Comparison of ENCODE assay signal across 1 fruit fly cellular context in genomic region chr2L:10856328-10856942, dm6.
A peak's percentile ranks its signal among the peaks of the same experiment; 100 is the strongest.
TF ChIP-seq lines count a peak whose summit lies in the region.

Dnz1 (minus strand) TSS chr2L:10856644.

TF ChIP-seq in whole organism, embryonic, 481 proteins besides CTCF, POLR2A, EP300 and RAD21 (continued from another document and continues in another):
- TF ChIP-seq lilli (GFP tag; optimal IDR thresholded peaks at IDR 0.05; lab: Kevin White, UChicago) = peak; percentile 70
- TF ChIP-seq Rx (GFP tag; IDR thresholded peaks at IDR 0.05; lab: Robert Waterston, UW) = peak; percentile 45
- no peak for TF ChIP-seq cg (GFP tag; optimal IDR thresholded peaks at IDR 0.05; lab: Kevin White, UChicago)
- peak; percentile 37 for TF ChIP-seq NfI (GFP tag; optimal IDR thresholded peaks at IDR 0.05; lab: Kevin White, UChicago)
- no peak for TF ChIP-seq jing (GFP tag; optimal IDR thresholded peaks at IDR 0.05; lab: Kevin White, UChicago)
- peak; percentile 48 for TF ChIP-seq Fer3 (tag; optimal IDR thresholded peaks at IDR 0.05; lab: Kevin White, UChicago)
- TF ChIP-seq CG4617 (GFP tag; optimal IDR thresholded peaks at IDR 0.05; lab: Kevin White, UChicago; ENCODE audit: borderline replicate concordance) = peak; percentile 39
- peak; percentile 27; the same call in 2 of the 3 replicates for TF ChIP-seq Aef1 (GFP tag; IDR thresholded peaks at IDR 0.05; lab: Robert Waterston, UW)
- no peak for TF ChIP-seq CG12219 (GFP tag; optimal IDR thresholded peaks at IDR 0.05; lab: Kevin White, UChicago)
- peak; percentile 28 for TF ChIP-seq fu2 (GFP tag; optimal IDR thresholded peaks at IDR 0.05; lab: Kevin White, UChicago)
- no peak for TF ChIP-seq salm (tag; optimal IDR thresholded peaks at IDR 0.05; lab: Kevin White, UChicago)
- no peak for TF ChIP-seq da (GFP tag; optimal IDR thresholded peaks at IDR 0.05; lab: Kevin White, UChicago)
- TF ChIP-seq CG1602 (GFP tag; optimal IDR thresholded peaks at IDR 0.05; lab: Kevin White, UChicago) = peak; percentile 20
- no peak for TF ChIP-seq emc (GFP tag; optimal IDR thresholded peaks at IDR 0.05; lab: Kevin White, UChicago)
- no peak for TF ChIP-seq Stat92E (GFP tag; optimal IDR thresholded peaks at IDR 0.05; lab: Kevin White, UChicago)
- TF ChIP-seq Hmx (GFP tag; optimal IDR thresholded peaks at IDR 0.05; lab: Kevin White, UChicago) = no peak
- TF ChIP-seq CG17612 (GFP tag; IDR thresholded peaks at IDR 0.05; lab: Robert Waterston, UW) = no peak
- peak; percentile 52 for TF ChIP-seq Chrac-16 (GFP tag; optimal IDR thresholded peaks at IDR 0.05; lab: Kevin White, UChicago)
- peak; percentile 55 for TF ChIP-seq bcd (GFP tag; optimal IDR thresholded peaks at IDR 0.05; lab: Kevin White, UChicago)
- no peak for TF ChIP-seq CG15011 (GFP tag; optimal IDR thresholded peaks at IDR 0.05; lab: Kevin White, UChicago)
- TF ChIP-seq CG17328 (GFP tag; IDR thresholded peaks at IDR 0.05; lab: Robert Waterston, UW) = peak; percentile 60; the same call in 1 of the 2 replicates
- no peak for TF ChIP-seq ase (GFP tag; IDR thresholded peaks at IDR 0.05; lab: Robert Waterston, UW)
- TF ChIP-seq Fer1 (GFP tag; optimal IDR thresholded peaks at IDR 0.05; lab: Kevin White, UChicago) = peak; percentile 43
- no peak for TF ChIP-seq Nf-YA (GFP tag; IDR thresholded peaks at IDR 0.05; lab: Robert Waterston, UW)
- TF ChIP-seq row (GFP tag; IDR thresholded peaks at IDR 0.05; lab: Robert Waterston, UW) = peak; percentile 89
- TF ChIP-seq D19A (tag; optimal IDR thresholded peaks at IDR 0.05; lab: Kevin White, UChicago) = peak; percentile 23
- peak; percentile 56; the same call in 1 of the 3 replicates for TF ChIP-seq CG34422 (GFP tag; IDR thresholded peaks at IDR 0.05; lab: Robert Waterston, UW)
- no peak for TF ChIP-seq Scr (GFP tag; IDR thresholded peaks at IDR 0.05; lab: Robert Waterston, UW; ENCODE audit: partially characterized antibody)
- TF ChIP-seq ATbp (GFP tag; optimal IDR thresholded peaks at IDR 0.05; lab: Kevin White, UChicago) = no peak
- peak; percentile 58 for TF ChIP-seq CG10366 (GFP tag; IDR thresholded peaks at IDR 0.05; lab: Robert Waterston, UW)
- TF ChIP-seq fd96Cb (tag; optimal IDR thresholded peaks at IDR 0.05; lab: Kevin White, UChicago) = no peak
- TF ChIP-seq CG11093 (GFP tag; IDR thresholded peaks at IDR 0.05; lab: Robert Waterston, UW) = no peak
- peak; percentile 38 for TF ChIP-seq PHDP (tag; optimal IDR thresholded peaks at IDR 0.05; lab: Kevin White, UChicago)
- TF ChIP-seq gsb (GFP tag; IDR thresholded peaks at IDR 0.05; lab: Robert Waterston, UW) = no peak
- TF ChIP-seq ac (GFP tag; optimal IDR thresholded peaks at IDR 0.05; lab: Kevin White, UChicago) = no peak
- no peak for TF ChIP-seq CG31388 (GFP tag; optimal IDR thresholded peaks at IDR 0.05; lab: Kevin White, UChicago)
- no peak for TF ChIP-seq CG8359 (GFP tag; optimal IDR thresholded peaks at IDR 0.05; lab: Kevin White, UChicago; ENCODE audit: borderline replicate concordance)
- TF ChIP-seq CG12299 (tag; optimal IDR thresholded peaks at IDR 0.05; lab: Kevin White, UChicago) = no peak
- TF ChIP-seq C15 (GFP tag; IDR thresholded peaks at IDR 0.05; lab: Robert Waterston, UW) = no peak
- peak; percentile 49 for TF ChIP-seq phol (tag; optimal IDR thresholded peaks at IDR 0.05; lab: Kevin White, UChicago)
- TF ChIP-seq H2.0 (GFP tag; IDR thresholded peaks at IDR 0.05; lab: Robert Waterston, UW) = peak; percentile 50; the same call in 1 of the 2 replicates
- no peak for TF ChIP-seq mld (GFP tag; IDR thresholded peaks at IDR 0.05; lab: Robert Waterston, UW; ENCODE audit: partially characterized antibody)
- TF ChIP-seq sim (GFP tag; IDR thresholded peaks at IDR 0.05; lab: Robert Waterston, UW) = no peak
- peak; percentile 9 for TF ChIP-seq ems (GFP tag; optimal IDR thresholded peaks at IDR 0.05; lab: Kevin White, UChicago)
- TF ChIP-seq bsh (GFP tag; optimal IDR thresholded peaks at IDR 0.05; lab: Kevin White, UChicago) = peak in 1 of 2 experiments; percentile 39
- no peak for TF ChIP-seq peb (GFP tag; IDR thresholded peaks at IDR 0.05; lab: Robert Waterston, UW)
- TF ChIP-seq CG1792 (GFP tag; optimal IDR thresholded peaks at IDR 0.05; lab: Kevin White, UChicago) = no peak
- peak; percentile 59; the same call in 1 of the 3 replicates for TF ChIP-seq otp (GFP tag; IDR thresholded peaks at IDR 0.05; lab: Robert Waterston, UW)
- TF ChIP-seq gce (GFP tag; IDR thresholded peaks at IDR 0.05; lab: Robert Waterston, UW) = no peak; the same call in 2 of the 3 replicates
- TF ChIP-seq B-H1 (GFP tag; IDR thresholded peaks at IDR 0.05; lab: Robert Waterston, UW) = peak; percentile 19; the same call in 1 of the 3 replicates
- no peak for TF ChIP-seq crp (GFP tag; optimal IDR thresholded peaks at IDR 0.05; lab: Kevin White, UChicago)
- TF ChIP-seq tll (GFP tag; optimal IDR thresholded peaks at IDR 0.05; lab: Kevin White, UChicago) = no peak
- TF ChIP-seq odd (GFP tag; optimal IDR thresholded peaks at IDR 0.05; lab: Kevin White, UChicago) = no peak
- TF ChIP-seq CG10321 (GFP tag; IDR thresholded peaks at IDR 0.05; lab: Robert Waterston, UW) = no peak
- peak; percentile 50; the same call in 2 of the 4 replicates for TF ChIP-seq Gug (GFP tag; IDR thresholded peaks at IDR 0.05; lab: Robert Waterston, UW)
- TF ChIP-seq sob (GFP tag; IDR thresholded peaks at IDR 0.05; lab: Robert Waterston, UW) = peak; percentile 81
- no peak for TF ChIP-seq CG14965 (GFP tag; optimal IDR thresholded peaks at IDR 0.05; lab: Kevin White, UChicago; ENCODE audit: borderline replicate concordance)
- TF ChIP-seq CG2202 (tag; optimal IDR thresholded peaks at IDR 0.05; lab: Kevin White, UChicago) = no peak
- TF ChIP-seq CG1832 (GFP tag; optimal IDR thresholded peaks at IDR 0.05; lab: Kevin White, UChicago) = no peak
- no peak for TF ChIP-seq Trl (optimal IDR thresholded peaks at IDR 0.05; lab: Kevin White, UChicago)
- TF ChIP-seq Trl (GFP tag; optimal IDR thresholded peaks at IDR 0.05; lab: Kevin White, UChicago) = peak; percentile 62
- TF ChIP-seq Ravus (GFP tag; IDR thresholded peaks at IDR 0.05; lab: Robert Waterston, UW) = no peak
- TF ChIP-seq Asciz (GFP tag; optimal IDR thresholded peaks at IDR 0.05; lab: Kevin White, UChicago) = no peak
- TF ChIP-seq prd (optimal IDR thresholded peaks at IDR 0.05; lab: Kevin White, UChicago) = no peak
- peak; percentile 58; the same call in 2 of the 3 replicates for TF ChIP-seq prd (GFP tag; IDR thresholded peaks at IDR 0.05; lab: Robert Waterston, UW)
- TF ChIP-seq exex (tag; optimal IDR thresholded peaks at IDR 0.05; lab: Kevin White, UChicago) = no peak
- peak; percentile 33 for TF ChIP-seq Sox100B (GFP tag; optimal IDR thresholded peaks at IDR 0.05; lab: Kevin White, UChicago)
- TF ChIP-seq CG9727 (GFP tag; optimal IDR thresholded peaks at IDR 0.05; lab: Kevin White, UChicago) = peak; percentile 43
- no peak for TF ChIP-seq CG3407 (GFP tag; optimal IDR thresholded peaks at IDR 0.05; lab: Kevin White, UChicago)
- TF ChIP-seq CG8388 (GFP tag; optimal IDR thresholded peaks at IDR 0.05; lab: Kevin White, UChicago) = peak; percentile 10
- no peak for TF ChIP-seq lov (optimal IDR thresholded peaks at IDR 0.05; lab: Kevin White, UChicago)
- no peak for TF ChIP-seq lov (GFP tag; IDR thresholded peaks at IDR 0.05; lab: Robert Waterston, UW)
- peak; percentile 57 for TF ChIP-seq CG32772 (GFP tag; IDR thresholded peaks at IDR 0.05; lab: Robert Waterston, UW)
- TF ChIP-seq pb (GFP tag; optimal IDR thresholded peaks at IDR 0.05; lab: Kevin White, UChicago) = no peak
- peak; percentile 68 for TF ChIP-seq CG2678 (tag; optimal IDR thresholded peaks at IDR 0.05; lab: Kevin White, UChicago)
- no peak for TF ChIP-seq NK7.1 (GFP tag; optimal IDR thresholded peaks at IDR 0.05; lab: Kevin White, UChicago)
- TF ChIP-seq CG9932 (GFP tag; IDR thresholded peaks at IDR 0.05; lab: Robert Waterston, UW) = peak; percentile 92
- no peak for TF ChIP-seq run (tag; optimal IDR thresholded peaks at IDR 0.05; lab: Kevin White, UChicago)
- no peak for TF ChIP-seq CG2199 (GFP tag; IDR thresholded peaks at IDR 0.05; lab: Robert Waterston, UW)
- no peak for TF ChIP-seq CG10959 (GFP tag; IDR thresholded peaks at IDR 0.05; lab: Robert Waterston, UW)
- TF ChIP-seq CG12104 (GFP tag; optimal IDR thresholded peaks at IDR 0.05; lab: Kevin White, UChicago) = peak; percentile 2
- peak; percentile 38 for TF ChIP-seq HLH54F (GFP tag; optimal IDR thresholded peaks at IDR 0.05; lab: Kevin White, UChicago)
- no peak for TF ChIP-seq Eip74EF (GFP tag; optimal IDR thresholded peaks at IDR 0.05; lab: Kevin White, UChicago)
- TF ChIP-seq HLH4C (GFP tag; IDR thresholded peaks at IDR 0.05; lab: Robert Waterston, UW; ENCODE audit: partially characterized antibody) = no peak
- TF ChIP-seq ssp (GFP tag; IDR thresholded peaks at IDR 0.05; lab: Robert Waterston, UW) = peak; percentile 51
- peak; percentile 51 for TF ChIP-seq lab (GFP tag; optimal IDR thresholded peaks at IDR 0.05; lab: Kevin White, UChicago)
- peak; percentile 17; the same call in 1 of the 2 replicates for TF ChIP-seq CG31224 (GFP tag; IDR thresholded peaks at IDR 0.05; lab: Robert Waterston, UW)
- no peak for TF ChIP-seq Dref (GFP tag; IDR thresholded peaks at IDR 0.05; lab: Robert Waterston, UW)
- no peak for TF ChIP-seq Ets97D (GFP tag; optimal IDR thresholded peaks at IDR 0.05; lab: Kevin White, UChicago)
- peak; percentile 48 for TF ChIP-seq CG13296 (GFP tag; optimal IDR thresholded peaks at IDR 0.05; lab: Kevin White, UChicago)
- TF ChIP-seq nerfin-1 (tag; optimal IDR thresholded peaks at IDR 0.05; lab: Kevin White, UChicago) = peak; percentile 36
- no peak for TF ChIP-seq twi (tag; optimal IDR thresholded peaks at IDR 0.05; lab: Kevin White, UChicago)
- peak; percentile 63; the same call in 1 of the 3 replicates for TF ChIP-seq ken (GFP tag; IDR thresholded peaks at IDR 0.05; lab: Robert Waterston, UW)
- TF ChIP-seq sna (GFP tag; IDR thresholded peaks at IDR 0.05; lab: Robert Waterston, UW; ENCODE audit: partially characterized antibody) = no peak
- no peak for TF ChIP-seq tna (GFP tag; IDR thresholded peaks at IDR 0.05; lab: Robert Waterston, UW; ENCODE audit: partially characterized antibody)
- TF ChIP-seq Abd-B (GFP tag; optimal IDR thresholded peaks at IDR 0.05; lab: Kevin White, UChicago) = peak; percentile 1
- TF ChIP-seq Doc3 (GFP tag; IDR thresholded peaks at IDR 0.05; lab: Robert Waterston, UW; ENCODE audit: partially characterized antibody) = no peak
- TF ChIP-seq CG16779 (GFP tag; IDR thresholded peaks at IDR 0.05; lab: Robert Waterston, UW) = no peak
- TF ChIP-seq CG7963 (GFP tag; IDR thresholded peaks at IDR 0.05; lab: Robert Waterston, UW; ENCODE audit: partially characterized antibody) = no peak
- TF ChIP-seq CG9437 (GFP tag; optimal IDR thresholded peaks at IDR 0.05; lab: Kevin White, UChicago) = no peak
- TF ChIP-seq en (GFP tag; optimal IDR thresholded peaks at IDR 0.05; lab: Kevin White, UChicago) = no peak
- TF ChIP-seq CG15269 (tag; optimal IDR thresholded peaks at IDR 0.05; lab: Kevin White, UChicago) = peak; percentile 61
- TF ChIP-seq Ptx1 (GFP tag; IDR thresholded peaks at IDR 0.05; lab: Robert Waterston, UW) = peak; percentile 76
- TF ChIP-seq ewg (GFP tag; optimal IDR thresholded peaks at IDR 0.05; lab: Kevin White, UChicago) = no peak
- TF ChIP-seq CG4282 (GFP tag; optimal IDR thresholded peaks at IDR 0.05; lab: Kevin White, UChicago) = no peak
- peak; percentile 62; the same call in 2 of the 3 replicates for TF ChIP-seq ci (GFP tag; IDR thresholded peaks at IDR 0.05; lab: Robert Waterston, UW)
- no peak for TF ChIP-seq kni (GFP tag; optimal IDR thresholded peaks at IDR 0.05; lab: Kevin White, UChicago)
- TF ChIP-seq pros (GFP tag; optimal IDR thresholded peaks at IDR 0.05; lab: Kevin White, UChicago) = no peak
- peak; percentile 36; the same call in 1 of the 2 replicates for TF ChIP-seq CG9215 (GFP tag; IDR thresholded peaks at IDR 0.05; lab: Robert Waterston, UW)
- TF ChIP-seq klu (GFP tag; IDR thresholded peaks at IDR 0.05; lab: Robert Waterston, UW) = 0 out of 2 replicates have a peak, but pooled peaks have one; percentile 26
- TF ChIP-seq Hr39 (optimal IDR thresholded peaks at IDR 0.05; lab: Kevin White, UChicago) = no peak
- TF ChIP-seq CG5180 (GFP tag; optimal IDR thresholded peaks at IDR 0.05; lab: Kevin White, UChicago) = peak; percentile 14
- no peak for TF ChIP-seq trh (GFP tag; optimal IDR thresholded peaks at IDR 0.05; lab: Kevin White, UChicago)
- no peak for TF ChIP-seq CG8765 (GFP tag; IDR thresholded peaks at IDR 0.05; lab: Robert Waterston, UW)
- no peak for TF ChIP-seq CG8290 (GFP tag; optimal IDR thresholded peaks at IDR 0.05; lab: Kevin White, UChicago)
- TF ChIP-seq CG8290 (tag; optimal IDR thresholded peaks at IDR 0.05; lab: Kevin White, UChicago) = no peak
- no peak for TF ChIP-seq org-1 (GFP tag; optimal IDR thresholded peaks at IDR 0.05; lab: Kevin White, UChicago)
- TF ChIP-seq CG2116 (GFP tag; optimal IDR thresholded peaks at IDR 0.05; lab: Kevin White, UChicago) = peak; percentile 8
- peak; percentile 1 for TF ChIP-seq HHEX (GFP tag; optimal IDR thresholded peaks at IDR 0.05; lab: Kevin White, UChicago)
- TF ChIP-seq shn (GFP tag; optimal IDR thresholded peaks at IDR 0.05; lab: Kevin White, UChicago) = no peak
- TF ChIP-seq CG14860 (GFP tag; IDR thresholded peaks at IDR 0.05; lab: Robert Waterston, UW; ENCODE audit: partially characterized antibody) = no peak
- TF ChIP-seq hkb (optimal IDR thresholded peaks at IDR 0.05; lab: Kevin White, UChicago) = no peak
- 0 out of 2 replicates have a peak, but pooled peaks have one; percentile 35 for TF ChIP-seq hkb (GFP tag; IDR thresholded peaks at IDR 0.05; lab: Robert Waterston, UW)
- TF ChIP-seq nmo (GFP tag; optimal IDR thresholded peaks at IDR 0.05; lab: Kevin White, UChicago) = peak; percentile 56
- no peak for TF ChIP-seq CG3726 (GFP tag; IDR thresholded peaks at IDR 0.05; lab: Robert Waterston, UW)
- TF ChIP-seq CG14050 (GFP tag; IDR thresholded peaks at IDR 0.05; lab: Robert Waterston, UW) = peak; percentile 66
- no peak for TF ChIP-seq knrl (GFP tag; IDR thresholded peaks at IDR 0.05; lab: Robert Waterston, UW; ENCODE audit: partially characterized antibody)
- TF ChIP-seq slbo (GFP tag; IDR thresholded peaks at IDR 0.05; lab: Robert Waterston, UW) = peak; percentile 92
- TF ChIP-seq D19B (GFP tag; optimal IDR thresholded peaks at IDR 0.05; lab: Kevin White, UChicago) = no peak
- no peak for TF ChIP-seq Ssrp (tag; optimal IDR thresholded peaks at IDR 0.05; lab: Kevin White, UChicago)
- no peak; the same call in 2 of the 3 replicates for TF ChIP-seq CG11560 (tag; IDR thresholded peaks at IDR 0.05; lab: Robert Waterston, UW)
- peak; percentile 45 for TF ChIP-seq caup (GFP tag; optimal IDR thresholded peaks at IDR 0.05; lab: Kevin White, UChicago; ENCODE audit: severe bottlenecking)
- no peak for TF ChIP-seq slp2 (GFP tag; optimal IDR thresholded peaks at IDR 0.05; lab: Kevin White, UChicago)
